Fruit fly (Drosophila melanogaster): Measurements from ENCODE around the gene Nup133.

Gene Nup133

dm6 chr3R:22690311-22690710, at the start of gene Nup133, which contains the start of gene wfs1 (continued):
- TF ChIP-seq CG1024 (GFP tag; IDR thresholded peaks at IDR 0.05) (no peak; the same call in 1 of the 2 replicates), tgo (GFP tag; IDR thresholded peaks at IDR 0.05) (peak; percentile 68), ind (GFP tag; optimal IDR thresholded peaks at IDR 0.05) (peak; percentile 72), CG11398 (GFP tag; optimal IDR thresholded peaks at IDR 0.05) (no peak), ems (GFP tag; optimal IDR thresholded peaks at IDR 0.05) (no peak), schlank (tag; optimal IDR thresholded peaks at IDR 0.05) (no peak), Camta (GFP tag; optimal IDR thresholded peaks at IDR 0.05) (no peak), unpg (GFP tag; optimal IDR thresholded peaks at IDR 0.05) (peak; percentile 84), dan (GFP tag; IDR thresholded peaks at IDR 0.05) (no peak), btn (GFP tag; optimal IDR thresholded peaks at IDR 0.05) (no peak), Ssrp (tag; optimal IDR thresholded peaks at IDR 0.05) (peak; percentile 84), CG31441 (GFP tag; IDR thresholded peaks at IDR 0.05) (peak; percentile 97), Vsx1 (GFP tag; optimal IDR thresholded peaks at IDR 0.05) (no peak), en (GFP tag; optimal IDR thresholded peaks at IDR 0.05) (no peak), org-1 (GFP tag; optimal IDR thresholded peaks at IDR 0.05) (peak; percentile 15), ab (GFP tag; optimal IDR thresholded peaks at IDR 0.05) (no peak), Asciz (GFP tag; optimal IDR thresholded peaks at IDR 0.05) (peak; percentile 60), Kr (GFP tag; optimal IDR thresholded peaks at IDR 0.05) (no peak), Scr (GFP tag; IDR thresholded peaks at IDR 0.05; ENCODE audit: partially characterized antibody) (peak; percentile 93), Atf6 (GFP tag; IDR thresholded peaks at IDR 0.05) (peak; percentile 67), CG9932 (GFP tag; IDR thresholded peaks at IDR 0.05) (peak; percentile 81), HLH4C (GFP tag; IDR thresholded peaks at IDR 0.05; ENCODE audit: partially characterized antibody) (peak; percentile 86), tx (GFP tag; optimal IDR thresholded peaks at IDR 0.05) (no peak), hkb (optimal IDR thresholded peaks at IDR 0.05) (no peak), hkb (GFP tag; IDR thresholded peaks at IDR 0.05) (no peak; the same call in 1 of the 2 replicates), CG9727 (GFP tag; optimal IDR thresholded peaks at IDR 0.05) (peak; percentile 86), lmd (GFP tag; IDR thresholded peaks at IDR 0.05) (peak; percentile 49; the same call in 1 of the 2 replicates), chif (GFP tag; optimal IDR thresholded peaks at IDR 0.05) (no peak), CG8388 (GFP tag; optimal IDR thresholded peaks at IDR 0.05) (peak; percentile 80), CG7963 (GFP tag; IDR thresholded peaks at IDR 0.05; ENCODE audit: partially characterized antibody) (peak; percentile 52; the same call in 1 of the 3 replicates), Sox102F (GFP tag; optimal IDR thresholded peaks at IDR 0.05) (peak; percentile 80), CG17328 (GFP tag; IDR thresholded peaks at IDR 0.05) (peak; percentile 48; the same call in 1 of the 2 replicates), psq (GFP tag; optimal IDR thresholded peaks at IDR 0.05) (peak; percentile 19), CG34376 (GFP tag; optimal IDR thresholded peaks at IDR 0.05) (peak; percentile 25), CG11456 (GFP tag; IDR thresholded peaks at IDR 0.05) (peak; percentile 50; the same call in 1 of the 3 replicates), CG6272 (GFP tag; IDR thresholded peaks at IDR 0.05) (peak; percentile 45; the same call in 1 of the 2 replicates), NFAT (GFP tag; IDR thresholded peaks at IDR 0.05) (0 out of 2 replicates have a peak, but pooled peaks have one; percentile 40), hb (GFP tag; IDR thresholded peaks at IDR 0.05; ENCODE audit: partially characterized antibody) (peak; percentile 49; the same call in 1 of the 3 replicates), CG10654 (GFP tag; optimal IDR thresholded peaks at IDR 0.05) (peak; percentile 64), nerfin-1 (tag; optimal IDR thresholded peaks at IDR 0.05) (peak; percentile 85), ttk (GFP tag; IDR thresholded peaks at IDR 0.05) (peak; percentile 53), CG18011 (GFP tag; optimal IDR thresholded peaks at IDR 0.05) (no peak), CG7745 (tag; optimal IDR thresholded peaks at IDR 0.05) (no peak), maf-S (GFP tag; optimal IDR thresholded peaks at IDR 0.05) (no peak), klu (GFP tag; IDR thresholded peaks at IDR 0.05) (peak; percentile 19; the same call in 1 of the 2 replicates), CG33213 (GFP tag; optimal IDR thresholded peaks at IDR 0.05) (no peak), Bgb (GFP tag; IDR thresholded peaks at IDR 0.05; ENCODE audit: partially characterized antibody) (peak; percentile 75), Aef1 (GFP tag; IDR thresholded peaks at IDR 0.05) (no peak; the same call in 2 of the 3 replicates), amos (GFP tag; IDR thresholded peaks at IDR 0.05; ENCODE audit: partially characterized antibody) (peak; percentile 74), CG4328 (GFP tag; optimal IDR thresholded peaks at IDR 0.05) (peak; percentile 62), CG14710 (tag; optimal IDR thresholded peaks at IDR 0.05) (peak; percentile 93)
